Fruit fly (Drosophila melanogaster) whole organism, adult: Measurements from ENCODE around the gene CG9008.
A peak's percentile ranks its signal among the peaks of the same experiment; 100 is the strongest.

Experiments
- CG11617 ChIP-seq: fragments of 200-800 bp; sonication (Bioruptor generic); optimal IDR thresholded peaks from 2 replicates; lab custom pipeline; 2017; ENCODE audit warnings: mild to moderate bottlenecking, missing biosample characterization, missing genetic modification reagents, missing genetic modification characterization
- CG12768 ChIP-seq: fragments of 200-800 bp; sonication (Bioruptor generic); optimal IDR thresholded peaks from 2 replicates; lab custom pipeline; 2017; ENCODE audit warnings: missing biosample characterization, missing genetic modification characterization, mild to moderate bottlenecking, moderate library complexity, missing genetic modification reagents
- CG14711 ChIP-seq: fragments of 200-800 bp; sonication (Bioruptor generic); optimal IDR thresholded peaks from 2 replicates; lab custom pipeline; 2018; ENCODE audit warnings: missing biosample characterization, mild to moderate bottlenecking, missing genetic modification characterization, moderate library complexity
- CG1620 ChIP-seq: fragments of 200-800 bp; sonication (Bioruptor generic); optimal IDR thresholded peaks from 2 replicates; lab custom pipeline; 2016; ENCODE audit warnings: missing biosample characterization, missing genetic modification characterization
- CG33017 ChIP-seq: fragments of 200-800 bp; sonication (Bioruptor generic); optimal IDR thresholded peaks from 2 replicates; lab custom pipeline; 2018; ENCODE audit warnings: missing biosample characterization, mild to moderate bottlenecking, missing genetic modification characterization, moderate library complexity
- CG5204 ChIP-seq: fragments of 200-800 bp; sonication (Bioruptor generic); optimal IDR thresholded peaks from 2 replicates; lab custom pipeline; 2016; ENCODE audit warnings: missing biosample characterization, missing genetic modification characterization
- CG7045 ChIP-seq: fragments of 200-800 bp; sonication (Bioruptor generic); optimal IDR thresholded peaks from 2 replicates; lab custom pipeline; 2017; ENCODE audit warnings: missing biosample characterization, mild to moderate bottlenecking, missing genetic modification characterization
- CG7101 ChIP-seq: fragments of 200-800 bp; sonication (Bioruptor generic); optimal IDR thresholded peaks from 2 replicates; lab custom pipeline; 2018; ENCODE audit warnings: missing biosample characterization, mild to moderate bottlenecking, missing genetic modification characterization, moderate library complexity
- Clk ChIP-seq: fragments of 200-800 bp; sonication (Bioruptor generic); optimal IDR thresholded peaks from 2 replicates; lab custom pipeline; 2017; ENCODE audit warnings: missing biosample characterization, missing genetic modification characterization
- Crg-1 ChIP-seq: fragments of 200-800 bp; sonication (Bioruptor generic); optimal IDR thresholded peaks from 2 replicates; lab custom pipeline; 2016; ENCODE audit warnings: missing biosample characterization, missing genetic modification characterization
- Hr96 ChIP-seq: fragments of 200-800 bp; sonication (Bioruptor generic); optimal IDR thresholded peaks from 2 replicates; lab custom pipeline; 2016; ENCODE audit warnings: missing biosample characterization, missing genetic modification characterization
- Mnt ChIP-seq: fragments of 200-800 bp; sonication (Bioruptor generic); optimal IDR thresholded peaks from 2 replicates; lab custom pipeline; 2016; ENCODE audit warnings: missing biosample characterization, mild to moderate bottlenecking, missing genetic modification characterization
- bab1 ChIP-seq: fragments of 200-800 bp; sonication (Bioruptor generic); optimal IDR thresholded peaks from 3 replicates; lab custom pipeline; 2019; ENCODE audit warnings: missing biosample characterization, mild to moderate bottlenecking, missing genetic modification characterization, moderate library complexity
- cic ChIP-seq: fragments of 200-800 bp; sonication (Bioruptor generic); optimal IDR thresholded peaks from 2 replicates; lab custom pipeline; 2017; ENCODE audit warnings: missing biosample characterization, mild to moderate bottlenecking, missing genetic modification characterization, moderate library complexity
- cnc ChIP-seq, 2 experiments: fragments of >200 bp; optimal IDR thresholded peaks; 2 replicates each; lab custom pipeline; 2017
- kay ChIP-seq: fragments of 200-800 bp; sonication (Bioruptor generic); peaks from one replicate; lab custom pipeline; 2016; ENCODE audit warnings: missing biosample characterization, missing genetic modification characterization, borderline replicate concordance
- ovo ChIP-seq: fragments of 200-800 bp; sonication (Bioruptor generic); optimal IDR thresholded peaks from 2 replicates; lab custom pipeline; 2016; ENCODE audit warnings: missing biosample characterization, missing genetic modification characterization
- pad ChIP-seq: fragments of 200-800 bp; sonication (Bioruptor generic); optimal IDR thresholded peaks from 3 replicates; lab custom pipeline; 2017; ENCODE audit warnings: missing biosample characterization, missing genetic modification characterization, mild to moderate bottlenecking, moderate library complexity, missing genetic modification reagents
- tj ChIP-seq: fragments of 200-800 bp; sonication (Bioruptor generic); optimal IDR thresholded peaks from 3 replicates; lab custom pipeline; 2017; ENCODE audit warnings: missing biosample characterization, mild to moderate bottlenecking, missing genetic modification characterization, moderate library complexity
- toe ChIP-seq: fragments of 200-800 bp; sonication (Bioruptor generic); optimal IDR thresholded peaks from 2 replicates; lab custom pipeline; 2016; ENCODE audit warnings: missing biosample characterization, missing genetic modification characterization

Gene CG9008

dm6 chr2L:13780109-13780947, at the start of gene CG9008, which contains the start of gene p38b:
CG9008 (minus strand) TSS chr2L:13780165.
p38b (plus strand) TSS chr2L:13780689.
- TF ChIP-seq tj, result peak; percentile 29
- TF ChIP-seq Mnt (GFP tag; lab: Kevin White, UChicago), result no peak
- no peak for TF ChIP-seq Crg-1 (GFP tag; lab: Kevin White, UChicago)
- no peak for TF ChIP-seq cnc (optimal IDR thresholded peaks at IDR 0.05; lab: Kevin White, UChicago)
- TF ChIP-seq CG12768 (GFP tag; lab: Kevin White, UChicago), result peak; percentile 71
- TF ChIP-seq Clk, result peak; percentile 70
- TF ChIP-seq ovo, result no peak
- no peak for TF ChIP-seq cic
- peak; percentile 72 for TF ChIP-seq pad (GFP tag; lab: Kevin White, UChicago)
- peak; percentile 65 for TF ChIP-seq bab1 (GFP tag; lab: Kevin White, UChicago)
- TF ChIP-seq CG5204 (GFP tag; lab: Kevin White, UChicago), result no peak
- TF ChIP-seq Hr96 (GFP tag; lab: Kevin White, UChicago), result no peak
- TF ChIP-seq CG33017 (tag; lab: Kevin White, UChicago), result peak; percentile 86
- TF ChIP-seq CG1620 (GFP tag; lab: Kevin White, UChicago), result peak; percentile 27
- peak; percentile 84 for TF ChIP-seq CG7045 (GFP tag; lab: Kevin White, UChicago)
- TF ChIP-seq CG11617 (GFP tag; lab: Kevin White, UChicago), result peak; percentile 92
- TF ChIP-seq CG7101 (tag; lab: Kevin White, UChicago), result peak; percentile 84
- peak; percentile 80 for TF ChIP-seq CG14711 (tag; lab: Kevin White, UChicago)
- TF ChIP-seq toe, result no peak
- TF ChIP-seq kay, result no peak

DNA sequence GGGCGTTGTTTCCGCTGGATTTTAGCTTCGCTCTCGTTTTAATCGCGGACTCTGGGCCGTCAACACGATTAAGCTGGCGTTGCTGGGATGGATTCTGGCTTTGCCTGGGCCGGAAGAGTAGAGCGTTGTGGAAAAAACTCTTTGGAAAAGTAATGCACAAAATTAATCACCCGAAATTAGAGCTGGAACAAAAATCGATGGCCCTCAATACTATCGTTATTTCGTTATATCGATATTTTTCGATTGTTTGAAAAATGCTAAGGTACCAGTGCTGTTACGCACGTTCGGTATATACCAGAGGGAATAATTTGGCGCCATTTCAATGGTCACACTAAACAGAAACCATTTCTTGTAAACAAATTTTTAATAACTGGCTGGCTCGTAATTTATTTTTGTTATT, 49.6 kb upstream of the CG9008 start, which contains the start of the genes Arpc1 and Orc5:
Gene Arpc1 (minus strand): TSS at position 202 of the 400 bp plus-strand sequence.
Gene Orc5 (plus strand): TSS at position 298 of the 400 bp plus-strand sequence.
- TF ChIP-seq pad (GFP tag; lab: Kevin White, UChicago) (no peak), Crg-1 (GFP tag; lab: Kevin White, UChicago) (peak; percentile 6), Clk (no peak), CG5204 (GFP tag; lab: Kevin White, UChicago) (no peak), kay (no peak), bab1 (GFP tag; lab: Kevin White, UChicago) (peak; percentile 72), CG7045 (GFP tag; lab: Kevin White, UChicago) (no peak), CG7101 (tag; lab: Kevin White, UChicago) (peak; percentile 6), CG1620 (GFP tag; lab: Kevin White, UChicago) (peak; percentile 30), CG14711 (tag; lab: Kevin White, UChicago) (peak; percentile 14), Mnt (GFP tag; lab: Kevin White, UChicago) (no peak), CG12768 (GFP tag; lab: Kevin White, UChicago) (no peak)

DNA sequence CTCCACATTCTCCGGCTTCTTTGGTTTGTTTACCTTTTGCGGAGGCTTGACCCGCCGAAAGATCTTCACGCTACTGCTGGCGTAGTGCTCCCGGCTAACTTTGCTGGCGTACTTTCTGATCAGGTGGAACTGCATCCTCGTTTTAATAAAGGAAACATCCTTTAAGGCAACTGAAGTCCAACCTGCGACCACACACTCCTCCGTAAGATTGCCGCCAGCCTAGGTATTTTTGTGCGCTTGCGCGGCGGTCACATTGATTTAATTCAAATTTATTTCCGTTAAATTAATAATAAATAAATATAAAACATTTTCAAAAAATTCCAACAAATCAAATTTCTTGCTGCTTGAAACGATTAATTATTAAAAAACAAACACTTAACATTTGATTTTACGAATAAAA, 47.6 kb upstream of the CG9008 start, which contains the start of gene PolG1:
Gene PolG1 (minus strand): TSS at position 216 of the 400 bp plus-strand sequence.
- TF ChIP-seq Mnt (GFP tag; lab: Kevin White, UChicago) (no peak), CG5204 (GFP tag; lab: Kevin White, UChicago) (no peak)

dm6 chr2L:13820948-13821347, 41.0 kb upstream of the CG9008 start, which contains the start of gene b:
b (plus strand) TSS chr2L:13821248.
- TF ChIP-seq CG14711 (tag; lab: Kevin White, UChicago) (no peak), Crg-1 (GFP tag; lab: Kevin White, UChicago) (no peak), cic (no peak), cnc (optimal IDR thresholded peaks at IDR 0.05; lab: Kevin White, UChicago) (no peak), Hr96 (GFP tag; lab: Kevin White, UChicago) (peak; percentile 29), CG11617 (GFP tag; lab: Kevin White, UChicago) (no peak)

dm6 chr2L:13820176-13820575, 40.2 kb upstream of the CG9008 start:
- TF ChIP-seq toe (no peak), CG11617 (GFP tag; lab: Kevin White, UChicago) (no peak), tj (no peak), ovo (no peak), kay (no peak), CG7101 (tag; lab: Kevin White, UChicago) (no peak), cnc (optimal IDR thresholded peaks at IDR 0.05; lab: Kevin White, UChicago) (no peak), CG1620 (GFP tag; lab: Kevin White, UChicago) (no peak), cic (no peak)

dm6 chr2L:13813604-13814178, 33.7 kb upstream of the CG9008 start, which contains the start of gene Sos:
Sos (plus strand) TSS chr2L:13813816.
- TF ChIP-seq Clk (no peak), bab1 (GFP tag; lab: Kevin White, UChicago) (peak; percentile 46), CG14711 (tag; lab: Kevin White, UChicago) (peak; percentile 2), Mnt (GFP tag; lab: Kevin White, UChicago) (peak; percentile 35)
